Worm (Caenorhabditis elegans) whole organism, early embryonic: Measurements from ENCODE around the gene F27E5.9.

Experiments used
- ama-1 ChIP-seq: fragments of 150-350 bp; optimal IDR thresholded peaks from 2 replicates; lab custom pipeline; 2014
- ceh-36 ChIP-seq: sonication (generic microtip); optimal IDR thresholded peaks from 2 replicates; lab custom pipeline; 2016; ENCODE audit warnings: missing genetic modification characterization, inconsistent platforms, missing compliant biosample characterization
- flt-1 ChIP-seq: fragments of 200-800 bp; sonication (Bioruptor generic); IDR thresholded peaks from 2 replicates; pipeline ENCODE4 v1.3.6; 2022; ENCODE audit warnings: missing genetic modification characterization, missing compliant biosample characterization
- hmg-4 ChIP-seq: fragments of 200-800 bp; sonication (Bioruptor generic); optimal IDR thresholded peaks from 2 replicates; lab custom pipeline; 2018; ENCODE audit warnings: mild to moderate bottlenecking, missing genetic modification characterization, missing compliant biosample characterization
- hnd-1 ChIP-seq: sonication (generic microtip); optimal IDR thresholded peaks from 2 replicates; lab custom pipeline; 2016; ENCODE audit warnings: missing genetic modification characterization, missing compliant biosample characterization

DNA sequence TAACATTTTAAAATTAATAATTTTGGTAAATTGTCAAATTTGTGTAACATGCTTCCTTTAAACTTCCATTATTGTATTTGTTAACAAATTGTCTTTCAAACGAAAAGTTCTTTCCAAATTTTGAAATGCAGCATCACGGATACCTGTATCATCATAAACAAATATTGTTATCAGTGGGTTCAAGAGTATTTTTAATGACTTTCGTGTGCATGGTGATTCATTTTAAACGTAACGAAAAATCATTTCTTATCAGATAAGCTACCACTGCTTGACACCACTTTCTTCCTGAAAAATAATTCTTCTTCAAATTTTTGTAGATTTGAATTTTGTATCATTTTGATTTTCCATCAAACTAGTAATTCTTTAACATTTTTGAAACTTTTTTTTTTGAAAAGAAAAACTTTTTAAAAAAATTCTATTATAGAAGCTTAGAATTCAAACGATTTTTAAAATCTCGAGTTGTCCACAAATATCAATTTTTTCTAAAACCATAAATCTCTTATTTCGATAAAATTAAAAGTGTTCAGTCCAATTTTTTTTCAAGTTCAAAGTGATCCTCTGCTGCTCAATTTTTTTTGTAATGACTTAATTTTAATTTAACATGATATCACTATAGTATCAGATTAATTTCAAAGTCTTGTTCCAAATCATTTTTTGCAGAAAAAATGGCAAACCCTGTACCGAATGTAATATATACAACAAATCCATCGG is at the start of gene F27E5.9:
- TF ChIP-seq hnd-1 (tag; lab: Kevin White, UChicago): no peak
- no peak for TF ChIP-seq hmg-4 (GFP tag; lab: Kevin White, UChicago)
- TF ChIP-seq ceh-36 (tag; lab: Kevin White, UChicago): no peak
- TF ChIP-seq ama-1 (lab: Kevin White, UChicago): no peak
- TF ChIP-seq flt-1 (GFP tag; lab: Robert Waterston, UW): no peak
